Worm (Caenorhabditis elegans) whole organism, midembryonic: Measurements from ENCODE around the gene ZK666.14.
"Not testable (repeated sequence)": the region's sequence is repeated elsewhere in the genome, so short reads cannot be mapped to it uniquely, and the experiment has no call there.

ENCODE experiments used
- T22C8.4 ChIP-seq: fragments of 200-800 bp; sonication (Bioruptor generic); IDR thresholded peaks from 2 replicates; pipeline ENCODE4 v1.3.6; 2022; ENCODE audit warnings: missing genetic modification characterization, missing compliant biosample characterization
- cog-1 ChIP-seq: sonication (generic microtip); optimal IDR thresholded peaks from 2 replicates; lab custom pipeline; 2016; ENCODE audit warnings: missing genetic modification characterization, missing compliant biosample characterization
- flt-1 ChIP-seq: fragments of 200-800 bp; sonication (Bioruptor generic); IDR thresholded peaks from 2 replicates; pipeline ENCODE4 v1.3.6; 2022; ENCODE audit warnings: missing genetic modification characterization, missing compliant biosample characterization
- klf-2 ChIP-seq: fragments of 200-800 bp; sonication (Bioruptor generic); conservative IDR thresholded peaks from 2 replicates; pipeline ENCODE4 v1.3.6; 2022; ENCODE audit warnings: missing genetic modification reagents, missing genetic modification characterization, missing compliant biosample characterization
- med-1 ChIP-seq: sonication (generic microtip); optimal IDR thresholded peaks from 2 replicates; lab custom pipeline; 2017; ENCODE audit warnings: missing genetic modification characterization, mild to moderate bottlenecking, missing compliant biosample characterization, antibody characterized with exemption, missing genetic modification reagents; ENCODE audit not compliant: insufficient read depth
- ref-1 ChIP-seq: fragments of 200-800 bp; sonication (Bioruptor generic); conservative IDR thresholded peaks from 2 replicates; pipeline ENCODE4 v1.3.6; 2022; ENCODE audit warnings: missing genetic modification reagents, missing genetic modification characterization, missing compliant biosample characterization
- tab-1 ChIP-seq: fragments of 200-800 bp; sonication (Bioruptor generic); IDR thresholded peaks from 2 replicates; pipeline ENCODE4 v1.3.6; 2022; ENCODE audit warnings: missing genetic modification characterization, missing compliant biosample characterization
- ztf-23 ChIP-seq: fragments of 200-800 bp; sonication (Bioruptor generic); IDR thresholded peaks from 2 replicates; pipeline ENCODE4 v1.3.6; 2022; ENCODE audit warnings: missing genetic modification reagents, missing genetic modification characterization, missing compliant biosample characterization

DNA sequence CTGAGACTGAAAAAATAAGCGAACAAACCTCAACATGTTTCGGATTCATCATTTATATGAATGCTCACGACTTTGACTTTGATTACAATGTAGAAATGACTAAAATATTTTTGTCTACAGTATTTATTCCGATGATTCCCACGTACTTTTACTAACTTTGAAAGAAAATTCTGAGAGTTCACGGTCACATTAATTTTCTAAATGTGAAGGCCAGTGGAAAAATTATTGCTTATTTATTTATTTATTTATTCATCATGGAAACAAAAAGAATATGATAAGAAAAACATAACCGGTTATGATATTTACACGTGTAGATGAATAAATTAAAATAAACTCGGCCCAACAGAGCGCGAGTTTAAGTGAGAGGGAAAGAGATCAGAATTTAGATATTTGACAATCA is 1.5 kb upstream of the ZK666.14 start, which contains the start of gene ZK666.8:
- TF ChIP-seq tab-1 (GFP tag; lab: Robert Waterston, UW); flt-1 (GFP tag; lab: Robert Waterston, UW); cog-1 (tag; lab: Kevin White, UChicago); ref-1; klf-2; med-1 (GFP tag; lab: Kevin White, UChicago); ztf-23 (GFP tag; lab: Robert Waterston, UW); T22C8.4 (GFP tag; lab: Robert Waterston, UW): not testable (repeated sequence)
